Worm (Caenorhabditis elegans) whole organism, early embryonic: ENCODE results near the gene C08B6.14.

Experiments used
- B0310.2 ChIP-seq: sonication (generic microtip); optimal IDR thresholded peaks from 2 replicates; lab custom pipeline; 2016; ENCODE audit warnings: mild to moderate bottlenecking, missing genetic modification characterization, missing compliant biosample characterization
- F13C5.2 ChIP-seq: sonication (generic microtip); optimal IDR thresholded peaks from 2 replicates; lab custom pipeline; 2017; ENCODE audit warnings: mild to moderate bottlenecking, missing genetic modification characterization, inconsistent platforms, missing compliant biosample characterization
- aly-1 ChIP-seq: sonication (generic microtip); optimal IDR thresholded peaks from 2 replicates; lab custom pipeline; 2016; ENCODE audit warnings: missing genetic modification characterization, missing compliant biosample characterization
- ama-1 ChIP-seq: fragments of 150-350 bp; optimal IDR thresholded peaks from 2 replicates; lab custom pipeline; 2014
- ceh-13 ChIP-seq: fragments of 200-800 bp; sonication (Bioruptor generic); optimal IDR thresholded peaks from 2 replicates; lab custom pipeline; 2018; ENCODE audit warnings: mild to moderate bottlenecking, missing genetic modification characterization, missing compliant biosample characterization
- ceh-36 ChIP-seq: sonication (generic microtip); optimal IDR thresholded peaks from 2 replicates; lab custom pipeline; 2016; ENCODE audit warnings: missing genetic modification characterization, inconsistent platforms, missing compliant biosample characterization
- ets-7 ChIP-seq: sonication (generic microtip); optimal IDR thresholded peaks from 2 replicates; lab custom pipeline; 2016; ENCODE audit warnings: missing genotype, missing genetic modification characterization, missing compliant biosample characterization
- flt-1 ChIP-seq: fragments of 200-800 bp; sonication (Bioruptor generic); IDR thresholded peaks from 2 replicates; pipeline ENCODE4 v1.3.6; 2022; ENCODE audit warnings: missing genetic modification characterization, missing compliant biosample characterization
- hmbx-1 ChIP-seq: sonication (generic microtip); optimal IDR thresholded peaks from 2 replicates; lab custom pipeline; 2016; ENCODE audit warnings: mild to moderate bottlenecking, missing genetic modification characterization, missing compliant biosample characterization
- hmg-4 ChIP-seq: fragments of 200-800 bp; sonication (Bioruptor generic); optimal IDR thresholded peaks from 2 replicates; lab custom pipeline; 2018; ENCODE audit warnings: mild to moderate bottlenecking, missing genetic modification characterization, missing compliant biosample characterization
- hnd-1 ChIP-seq: sonication (generic microtip); optimal IDR thresholded peaks from 2 replicates; lab custom pipeline; 2016; ENCODE audit warnings: missing genetic modification characterization, missing compliant biosample characterization
- pes-1 ChIP-seq: fragments of 200-800 bp; sonication (Bioruptor generic); IDR thresholded peaks from 2 replicates; pipeline ENCODE4 v1.3.6; 2022; ENCODE audit warnings: missing genetic modification reagents, missing genetic modification characterization, missing compliant biosample characterization
- scrt-1 ChIP-seq: fragments of 200-800 bp; sonication (Bioruptor generic); IDR thresholded peaks from 2 replicates; pipeline ENCODE4 v1.3.6; 2022; ENCODE audit warnings: missing genetic modification characterization, missing compliant biosample characterization
- sea-1 ChIP-seq: fragments of 200-800 bp; sonication (Bioruptor generic); conservative IDR thresholded peaks from 2 replicates; pipeline ENCODE4 v1.3.6; 2022; ENCODE audit warnings: missing genetic modification characterization, missing compliant biosample characterization
- tbx-11 ChIP-seq: fragments of 200-800 bp; sonication (Bioruptor generic); IDR thresholded peaks from 2 replicates; pipeline ENCODE4 v1.3.6; 2022; ENCODE audit warnings: missing genetic modification characterization, missing compliant biosample characterization
- tbx-37 ChIP-seq: fragments of 200-800 bp; sonication (Bioruptor generic); conservative IDR thresholded peaks from 2 replicates; pipeline ENCODE4 v1.3.6; 2022; ENCODE audit warnings: missing genetic modification reagents, missing genetic modification characterization, missing compliant biosample characterization
- tra-4 ChIP-seq: sonication (generic microtip); optimal IDR thresholded peaks from 2 replicates; lab custom pipeline; 2017; ENCODE audit warnings: missing genetic modification characterization, missing compliant biosample characterization

C08B6.14 gene

ce11 chrV:10103811-10104210, 2.0 kb upstream of the C08B6.14 start:
- TF ChIP-seq tbx-11, result no peak
- TF ChIP-seq hnd-1 (tag; lab: Kevin White, UChicago), result no peak
- no peak for TF ChIP-seq ceh-13 (GFP tag; lab: Kevin White, UChicago)

ce11 chrV:10098429-10098828, 3.4 kb downstream of the C08B6.14 start, which contains the start of gene ugt-47:
Gene ugt-47 (minus strand): TSS chrV:10098597.
- TF ChIP-seq tra-4 (tag; lab: Kevin White, UChicago), result no peak

ce11 chrV:10096932-10097331, 4.9 kb downstream of the C08B6.14 start:
- no peak for TF ChIP-seq ceh-36 (tag; lab: Kevin White, UChicago)
- TF ChIP-seq scrt-1, result no peak
- TF ChIP-seq ets-7 (tag; lab: Kevin White, UChicago), result no peak
- TF ChIP-seq flt-1 (GFP tag; lab: Robert Waterston, UW), result no peak
- no peak for TF ChIP-seq aly-1
- no peak for TF ChIP-seq hnd-1 (tag; lab: Kevin White, UChicago)
- no peak for TF ChIP-seq hmbx-1 (tag; lab: Kevin White, UChicago)
- no peak for TF ChIP-seq tbx-37
- TF ChIP-seq ceh-13 (GFP tag; lab: Kevin White, UChicago), result no peak
- TF ChIP-seq tbx-11, result no peak
- TF ChIP-seq sea-1 (GFP tag; lab: Robert Waterston, UW), result no peak
- no peak for TF ChIP-seq tra-4 (tag; lab: Kevin White, UChicago)
- no peak for TF ChIP-seq F13C5.2 (tag; lab: Kevin White, UChicago)
- TF ChIP-seq ama-1, result no peak
- no peak for TF ChIP-seq hmg-4 (GFP tag; lab: Kevin White, UChicago)
- no peak for TF ChIP-seq pes-1 (GFP tag; lab: Robert Waterston, UW)
- TF ChIP-seq B0310.2 (tag; lab: Kevin White, UChicago), result no peak

ce11 chrV:10094374-10094773, 7.4 kb downstream of the C08B6.14 start, which contains the start of gene srd-49:
Gene srd-49 (plus strand): TSS chrV:10094674.
- TF ChIP-seq pes-1 (GFP tag; lab: Robert Waterston, UW) (no peak), sea-1 (GFP tag; lab: Robert Waterston, UW) (no peak), F13C5.2 (tag; lab: Kevin White, UChicago) (no peak), aly-1 (no peak), ama-1 (no peak), ets-7 (tag; lab: Kevin White, UChicago) (no peak), tbx-11 (no peak), ceh-36 (tag; lab: Kevin White, UChicago) (no peak), scrt-1 (no peak), B0310.2 (tag; lab: Kevin White, UChicago) (no peak), tra-4 (tag; lab: Kevin White, UChicago) (no peak), flt-1 (GFP tag; lab: Robert Waterston, UW) (no peak), hmbx-1 (tag; lab: Kevin White, UChicago) (no peak)

ce11 chrV:10091152-10091551, 10.7 kb downstream of the C08B6.14 start, which contains the start of gene R04B5.11:
Gene R04B5.11 (minus strand): TSS chrV:10091252.
- TF ChIP-seq ceh-36 (tag; lab: Kevin White, UChicago), result no peak

ce11 chrV:10090461-10090860, 11.4 kb downstream of the C08B6.14 start, which contains the start of gene R04B5.7:
Gene R04B5.7 (minus strand): TSS chrV:10090561.
- TF ChIP-seq F13C5.2 (tag; lab: Kevin White, UChicago) (no peak), ceh-13 (GFP tag; lab: Kevin White, UChicago) (no peak), sea-1 (GFP tag; lab: Robert Waterston, UW) (no peak), scrt-1 (no peak), B0310.2 (tag; lab: Kevin White, UChicago) (no peak), ceh-36 (tag; lab: Kevin White, UChicago) (no peak), hmg-4 (GFP tag; lab: Kevin White, UChicago) (no peak), hmbx-1 (tag; lab: Kevin White, UChicago) (no peak), tra-4 (tag; lab: Kevin White, UChicago) (no peak), ets-7 (tag; lab: Kevin White, UChicago) (no peak), pes-1 (GFP tag; lab: Robert Waterston, UW) (no peak), hnd-1 (tag; lab: Kevin White, UChicago) (no peak), ama-1 (no peak), tbx-11 (no peak), flt-1 (GFP tag; lab: Robert Waterston, UW) (no peak), aly-1 (no peak), tbx-37 (no peak)

- TF ChIP-seq tbx-11, result no peak
- TF ChIP-seq flt-1 (GFP tag; lab: Robert Waterston, UW), result no peak
- no peak for TF ChIP-seq ceh-36 (tag; lab: Kevin White, UChicago)
- TF ChIP-seq hnd-1 (tag; lab: Kevin White, UChicago), result no peak
- TF ChIP-seq F13C5.2 (tag; lab: Kevin White, UChicago), result no peak
- no peak for TF ChIP-seq ceh-13 (GFP tag; lab: Kevin White, UChicago)
- no peak for TF ChIP-seq B0310.2 (tag; lab: Kevin White, UChicago)
- TF ChIP-seq hmg-4 (GFP tag; lab: Kevin White, UChicago), result no peak
- TF ChIP-seq ama-1, result no peak
Observed at ce11 chrV:10087103-10087502, 14.7 kb downstream of the C08B6.14 start, which contains the start of gene R04B5.5. Gene R04B5.5 (plus strand): TSS chrV:10087480.

ce11 chrV:10086141-10086540, 15.7 kb downstream of the C08B6.14 start:
- TF ChIP-seq ceh-13 (GFP tag; lab: Kevin White, UChicago), result no peak
- TF ChIP-seq ama-1, result no peak
- no peak for TF ChIP-seq ceh-36 (tag; lab: Kevin White, UChicago)
- TF ChIP-seq F13C5.2 (tag; lab: Kevin White, UChicago), result no peak
- TF ChIP-seq B0310.2 (tag; lab: Kevin White, UChicago), result no peak
- no peak for TF ChIP-seq tbx-37
- TF ChIP-seq tbx-11, result no peak
- no peak for TF ChIP-seq scrt-1
- no peak for TF ChIP-seq tra-4 (tag; lab: Kevin White, UChicago)
- TF ChIP-seq hmbx-1 (tag; lab: Kevin White, UChicago), result no peak
- no peak for TF ChIP-seq sea-1 (GFP tag; lab: Robert Waterston, UW)
- TF ChIP-seq hnd-1 (tag; lab: Kevin White, UChicago), result no peak
- no peak for TF ChIP-seq flt-1 (GFP tag; lab: Robert Waterston, UW)
- TF ChIP-seq pes-1 (GFP tag; lab: Robert Waterston, UW), result no peak
- no peak for TF ChIP-seq aly-1
- TF ChIP-seq ets-7 (tag; lab: Kevin White, UChicago), result no peak
- TF ChIP-seq hmg-4 (GFP tag; lab: Kevin White, UChicago), result no peak
